Fruit fly (Drosophila melanogaster): ENCODE data around the gene Sptr.

dm6 chrX:8421449-8421795, 42.8 kb downstream of the Sptr start:
- TF ChIP-seq pan (optimal IDR thresholded peaks at IDR 0.05), result no peak
- TF ChIP-seq CG8478 (optimal IDR thresholded peaks at IDR 0.05), result no peak
- TF ChIP-seq usp (GFP tag; optimal IDR thresholded peaks at IDR 0.05), result no peak
- no peak for TF ChIP-seq Dll (optimal IDR thresholded peaks at IDR 0.05)
